Worm (Caenorhabditis elegans) whole organism, young adult: ENCODE data around the gene cyn-10.

ENCODE experiments used
- B0019.2 ChIP-seq: fragments of 200-800 bp; sonication (Bioruptor generic); conservative IDR thresholded peaks from 2 replicates; pipeline ENCODE4 v1.3.6; 2022; ENCODE audit warnings: missing genetic modification reagents, missing genetic modification characterization, missing compliant biosample characterization
- B0261.1 ChIP-seq: sonication (generic microtip); optimal IDR thresholded peaks from 2 replicates; lab custom pipeline; 2016; ENCODE audit warnings: mild to moderate bottlenecking, missing genetic modification characterization, moderate library complexity, missing compliant biosample characterization
- C06A6.2 ChIP-seq: fragments of 200-800 bp; sonication (Bioruptor generic); conservative IDR thresholded peaks from 2 replicates; pipeline ENCODE4 v1.3.6; 2022; ENCODE audit warnings: missing genetic modification characterization, missing compliant biosample characterization
- D2030.7 ChIP-seq: fragments of 200-800 bp; sonication (Bioruptor generic); IDR thresholded peaks from 2 replicates; pipeline ENCODE4 v1.3.6; 2022; ENCODE audit warnings: missing genetic modification reagents, missing genetic modification characterization, missing compliant biosample characterization
- F39B2.1 ChIP-seq: fragments of 200-800 bp; sonication (Bioruptor generic); IDR thresholded peaks from 2 replicates; pipeline ENCODE4 v1.3.6; 2022; ENCODE audit warnings: missing genetic modification reagents, missing genetic modification characterization, missing compliant biosample characterization
- F55B11.4 ChIP-seq: sonication (generic microtip); optimal IDR thresholded peaks from 2 replicates; lab custom pipeline; 2016; ENCODE audit warnings: missing compliant biosample characterization, missing genetic modification characterization, borderline replicate concordance; ENCODE audit not compliant: insufficient read depth
- F57C9.4 ChIP-seq: sonication (generic microtip); optimal IDR thresholded peaks from 2 replicates; lab custom pipeline; 2017; ENCODE audit warnings: mild to moderate bottlenecking, missing genetic modification characterization, missing compliant biosample characterization
- T07F8.4 ChIP-seq: sonication (generic microtip); optimal IDR thresholded peaks from 2 replicates; lab custom pipeline; 2016; ENCODE audit warnings: mild to moderate bottlenecking, missing genetic modification characterization, moderate library complexity, missing compliant biosample characterization
- Y56A3A.18 ChIP-seq: fragments of 200-800 bp; sonication (Bioruptor generic); IDR thresholded peaks from 2 replicates; pipeline ENCODE4 v1.3.6; 2022; ENCODE audit warnings: missing genetic modification reagents, missing genetic modification characterization, missing compliant biosample characterization
- ZK185.1 ChIP-seq: sonication (generic microtip); optimal IDR thresholded peaks from 2 replicates; lab custom pipeline; 2016; ENCODE audit warnings: mild to moderate bottlenecking, missing genetic modification characterization, missing compliant biosample characterization; ENCODE audit not compliant: poor library complexity, severe bottlenecking
- attf-3 ChIP-seq: fragments of 200-800 bp; sonication (Bioruptor generic); conservative IDR thresholded peaks from 2 replicates; pipeline ENCODE4 v1.3.6; 2022; ENCODE audit warnings: missing genetic modification reagents, missing genetic modification characterization, missing compliant biosample characterization
- bed-2 ChIP-seq: fragments of 200-800 bp; sonication (Bioruptor generic); IDR thresholded peaks from 2 replicates; pipeline ENCODE4 v1.3.6; 2022; ENCODE audit warnings: missing genetic modification reagents, missing genetic modification characterization, missing compliant biosample characterization
- ccch-3 ChIP-seq: fragments of 200-800 bp; sonication (Bioruptor generic); optimal IDR thresholded peaks from 2 replicates; lab custom pipeline; 2018; ENCODE audit warnings: mild to moderate bottlenecking, missing genetic modification characterization, missing compliant biosample characterization
- cebp-1 ChIP-seq, 2 experiments: fragments of 200-800 bp in 1 of 2; sonication (Bioruptor generic) in 1 of 2; sonication (generic microtip) in 1 of 2; IDR thresholded peaks in 1 of 2; optimal IDR thresholded peaks in 1 of 2; 2 replicates each; pipeline versions ENCODE4 v1.3.6 to Lab custom; 2017 to 2022; ENCODE audit warnings: missing compliant biosample characterization in 2 of 2, missing genetic modification characterization in 2 of 2, mild to moderate bottlenecking in 1 of 2, missing genetic modification reagents in 1 of 2, moderate library complexity in 1 of 2
- cebp-2 ChIP-seq: fragments of 200-800 bp; sonication (Bioruptor generic); IDR thresholded peaks from 2 replicates; pipeline ENCODE4 v1.3.6; 2022; ENCODE audit warnings: missing genetic modification characterization, missing compliant biosample characterization
- ceh-58 ChIP-seq: fragments of 200-800 bp; sonication (Bioruptor generic); IDR thresholded peaks from 2 replicates; pipeline ENCODE4 v1.3.6; 2022; ENCODE audit warnings: missing genetic modification characterization, missing compliant biosample characterization
- die-1 ChIP-seq: sonication (generic microtip); optimal IDR thresholded peaks from 2 replicates; lab custom pipeline; 2016; ENCODE audit warnings: missing genotype, mild to moderate bottlenecking, missing genetic modification characterization, missing compliant biosample characterization
- dox-1 ChIP-seq: fragments of 200-800 bp; sonication (Bioruptor generic); IDR thresholded peaks from 2 replicates; pipeline ENCODE4 v1.3.6; 2022; ENCODE audit warnings: missing genetic modification reagents, missing genetic modification characterization, missing compliant biosample characterization
- efl-1 ChIP-seq: fragments of 150-350 bp; optimal IDR thresholded peaks from 2 replicates; lab custom pipeline; 2014; ENCODE audit warnings: missing biosample characterization, missing genetic modification reagents, missing genetic modification characterization
- egl-18 ChIP-seq: fragments of 200-800 bp; sonication (Bioruptor generic); IDR thresholded peaks from 2 replicates; pipeline ENCODE4 v1.3.6; 2022; ENCODE audit warnings: missing genetic modification reagents, missing genetic modification characterization, missing compliant biosample characterization
- ets-4 ChIP-seq: fragments of 200-800 bp; sonication (Bioruptor generic); optimal IDR thresholded peaks from 2 replicates; lab custom pipeline; 2018; ENCODE audit warnings: mild to moderate bottlenecking, missing genetic modification characterization, missing compliant biosample characterization
- fkh-3 ChIP-seq: sonication (generic microtip); optimal IDR thresholded peaks from 2 replicates; lab custom pipeline; 2016; ENCODE audit warnings: mild to moderate bottlenecking, missing genetic modification characterization, missing compliant biosample characterization
- gei-17 ChIP-seq: fragments of 200-800 bp; sonication (Bioruptor generic); optimal IDR thresholded peaks from 2 replicates; lab custom pipeline; 2018; ENCODE audit warnings: mild to moderate bottlenecking, missing genetic modification characterization, missing compliant biosample characterization
- hlh-26 ChIP-seq: fragments of 200-800 bp; sonication (Bioruptor generic); conservative IDR thresholded peaks from 2 replicates; pipeline ENCODE4 v1.3.6; 2022; ENCODE audit warnings: missing genetic modification reagents, missing genetic modification characterization, missing compliant biosample characterization
- let-526 ChIP-seq: fragments of 200-800 bp; sonication (Bioruptor generic); IDR thresholded peaks from 2 replicates; pipeline ENCODE4 v1.3.6; 2022; ENCODE audit warnings: missing genetic modification reagents, missing genetic modification characterization, missing compliant biosample characterization
- let-607 ChIP-seq, 2 experiments: fragments of 200-800 bp in 1 of 2; sonication (Bioruptor generic) in 1 of 2; sonication (generic microtip) in 1 of 2; optimal IDR thresholded peaks; 2 replicates each; lab custom pipeline; 2016 to 2018; ENCODE audit warnings: mild to moderate bottlenecking in 2 of 2, missing compliant biosample characterization in 2 of 2, missing genetic modification characterization in 2 of 2, moderate library complexity in 2 of 2, missing genotype in 1 of 2
- lin-40 ChIP-seq: sonication (generic microtip); optimal IDR thresholded peaks from 2 replicates; lab custom pipeline; 2016; ENCODE audit warnings: missing genetic modification characterization, mild to moderate bottlenecking, missing compliant biosample characterization, missing genotype, missing genetic modification reagents
- lir-1 ChIP-seq: fragments of 200-800 bp; sonication (Bioruptor generic); conservative IDR thresholded peaks from 2 replicates; pipeline ENCODE4 v1.3.6; 2022; ENCODE audit warnings: missing genetic modification reagents, missing genetic modification characterization, missing compliant biosample characterization
- madf-6 ChIP-seq: fragments of 200-800 bp; sonication (Bioruptor generic); IDR thresholded peaks from 2 replicates; pipeline ENCODE4 v1.3.6; 2022; ENCODE audit warnings: missing genetic modification reagents, missing genetic modification characterization, missing compliant biosample characterization
- mel-28 ChIP-seq: sonication (generic microtip); optimal IDR thresholded peaks from 2 replicates; lab custom pipeline; 2016; ENCODE audit warnings: borderline replicate concordance, mild to moderate bottlenecking, missing genetic modification characterization, missing compliant biosample characterization
- nfya-2 ChIP-seq: fragments of 200-800 bp; sonication (Bioruptor generic); IDR thresholded peaks from 2 replicates; pipeline ENCODE4 v1.3.6; 2022; ENCODE audit warnings: missing genetic modification reagents, missing genetic modification characterization, missing compliant biosample characterization
- nfyb-1 ChIP-seq: fragments of 200-800 bp; sonication (Bioruptor generic); IDR thresholded peaks from 2 replicates; pipeline ENCODE4 v1.3.6; 2022; ENCODE audit warnings: missing genetic modification reagents, missing genetic modification characterization, missing compliant biosample characterization
- pbrm-1 ChIP-seq: fragments of 200-800 bp; sonication (Bioruptor generic); IDR thresholded peaks from 2 replicates; pipeline ENCODE4 v1.3.6; 2022; ENCODE audit warnings: missing genetic modification reagents, missing genetic modification characterization, missing compliant biosample characterization
- rcor-1 ChIP-seq: fragments of 200-800 bp; sonication (Bioruptor generic); IDR thresholded peaks from 2 replicates; pipeline ENCODE4 v1.3.6; 2022; ENCODE audit warnings: missing genetic modification reagents, missing genetic modification characterization, missing compliant biosample characterization
- repo-1 ChIP-seq: sonication (generic microtip); optimal IDR thresholded peaks from 2 replicates; lab custom pipeline; 2017; ENCODE audit warnings: mild to moderate bottlenecking, missing genetic modification characterization, missing compliant biosample characterization
- rpc-1 ChIP-seq, 2 experiments: fragments of 150-350 bp in 1 of 2; sonication (generic microtip) in 1 of 2; optimal IDR thresholded peaks; 2 replicates each; lab custom pipeline; 2014 to 2018; ENCODE audit warnings: missing biosample characterization in 1 of 2, missing genetic modification characterization in 1 of 2, missing genetic modification reagents in 1 of 2, missing genotype in 1 of 2
- snpc-1.1 ChIP-seq: sonication (generic microtip); optimal IDR thresholded peaks from 2 replicates; lab custom pipeline; 2017; ENCODE audit warnings: missing genetic modification characterization, mild to moderate bottlenecking, missing compliant biosample characterization, antibody characterized with exemption, moderate library complexity, missing genotype, missing genetic modification reagents; ENCODE audit not compliant: insufficient read depth
- snpc-4 ChIP-seq, 5 experiments: fragments of 150-350 bp in 1 of 5; sonication (generic microtip) in 4 of 5; optimal IDR thresholded peaks; 2 replicates each; lab custom pipeline; 2014 to 2018; ENCODE audit warnings: missing genetic modification characterization in 5 of 5, missing biosample characterization in 3 of 5, antibody characterized with exemption in 2 of 5, mild to moderate bottlenecking in 2 of 5, missing compliant biosample characterization in 2 of 5, missing genotype in 2 of 5, moderate library complexity in 2 of 5, missing genetic modification reagents in 1 of 5
- sptf-2 ChIP-seq: fragments of 200-800 bp; sonication (Bioruptor generic); optimal IDR thresholded peaks from 2 replicates; lab custom pipeline; 2018; ENCODE audit warnings: mild to moderate bottlenecking, missing genetic modification characterization, missing compliant biosample characterization
- tbp1 ChIP-seq: fragments of 200-800 bp; sonication (Bioruptor generic); optimal IDR thresholded peaks from 2 replicates; lab custom pipeline; 2018; ENCODE audit warnings: mild to moderate bottlenecking, missing genetic modification characterization, missing compliant biosample characterization
- unc-130 ChIP-seq: sonication (generic microtip); optimal IDR thresholded peaks from 2 replicates; lab custom pipeline; 2016; ENCODE audit warnings: missing genetic modification reagents, missing genetic modification characterization, missing compliant biosample characterization
- unc-62 ChIP-seq: fragments of 150-350 bp; optimal IDR thresholded peaks from 2 replicates; lab custom pipeline; 2014; ENCODE audit warnings: missing biosample characterization, missing genetic modification reagents, missing genetic modification characterization
- zfh-2 ChIP-seq: fragments of 200-800 bp; sonication (Bioruptor generic); conservative IDR thresholded peaks from 2 replicates; pipeline ENCODE4 v1.3.6; 2022; ENCODE audit warnings: missing genetic modification reagents, missing genetic modification characterization, missing compliant biosample characterization
- ztf-18 ChIP-seq: sonication (generic microtip); optimal IDR thresholded peaks from 2 replicates; lab custom pipeline; 2016; ENCODE audit warnings: missing genotype, mild to moderate bottlenecking, missing genetic modification characterization, missing compliant biosample characterization
- ztf-25 ChIP-seq: fragments of 200-800 bp; sonication (Bioruptor generic); IDR thresholded peaks from 2 replicates; pipeline ENCODE4 v1.3.6; 2022; ENCODE audit warnings: missing genetic modification reagents, missing genetic modification characterization, missing compliant biosample characterization
- ztf-6 ChIP-seq: fragments of 200-800 bp; sonication (Bioruptor generic); IDR thresholded peaks from 2 replicates; pipeline ENCODE4 v1.3.6; 2022; ENCODE audit warnings: missing genetic modification reagents, missing genetic modification characterization, missing compliant biosample characterization

Gene cyn-10

DNA sequence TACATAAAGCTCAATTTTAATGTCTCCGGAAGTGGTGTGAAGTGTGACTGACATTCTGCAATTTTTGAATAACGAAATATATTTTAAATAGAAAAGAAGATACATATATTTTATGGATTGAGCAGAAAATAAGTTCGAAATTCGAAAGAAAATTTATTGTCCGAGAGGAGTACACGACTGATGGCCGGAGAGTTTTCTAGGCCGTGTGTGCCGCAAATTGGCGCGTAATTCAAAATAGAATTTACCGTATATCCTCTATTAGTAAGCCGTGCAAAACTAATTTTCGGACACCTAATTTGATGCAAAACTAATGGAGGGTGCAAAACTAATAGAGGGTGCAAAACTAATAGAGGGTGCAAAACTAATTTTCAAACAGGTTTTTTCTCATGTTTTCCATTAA lies at the start of gene cyn-10:
Gene cyn-10 (minus strand): TSS at position 57 of the 400 bp plus-strand sequence.
- TF ChIP-seq nfyb-1 (GFP tag; lab: Robert Waterston, UW), result peak; percentile 65; the same call in 1 of the 2 replicates
- no peak for TF ChIP-seq unc-62 (GFP tag; lab: Kevin White, UChicago)
- peak; percentile 69 for TF ChIP-seq ccch-3 (GFP tag; lab: Kevin White, UChicago)
- TF ChIP-seq ztf-6 (GFP tag; lab: Robert Waterston, UW), result no peak
- no peak for TF ChIP-seq nfya-2 (GFP tag; lab: Robert Waterston, UW)
- TF ChIP-seq bed-2, result peak; percentile 82; the same call in 1 of the 2 replicates
- TF ChIP-seq tbp1, result no peak
- no peak for TF ChIP-seq gei-17 (GFP tag; lab: Kevin White, UChicago)
- TF ChIP-seq cebp-2 (GFP tag; lab: Robert Waterston, UW), result 0 out of 2 replicates have a peak, but pooled peaks have one; percentile 21
- TF ChIP-seq egl-18 (GFP tag; lab: Robert Waterston, UW), result 0 out of 2 replicates have a peak, but pooled peaks have one; percentile 54
- TF ChIP-seq hlh-26 (GFP tag; lab: Robert Waterston, UW), result no peak
- TF ChIP-seq let-526 (GFP tag; lab: Robert Waterston, UW), result peak; percentile 86; the same call in 1 of the 2 replicates
- no peak for TF ChIP-seq repo-1
- TF ChIP-seq snpc-1.1 (tag; lab: Kevin White, UChicago), result no peak
- peak; percentile 65 for TF ChIP-seq efl-1
- TF ChIP-seq rcor-1 (GFP tag; lab: Robert Waterston, UW), result peak; percentile 72
- TF ChIP-seq F39B2.1, result 0 out of 2 replicates have a peak, but pooled peaks have one; percentile 53
- no peak for TF ChIP-seq madf-6 (GFP tag; lab: Robert Waterston, UW)
- TF ChIP-seq ztf-25 (GFP tag; lab: Robert Waterston, UW), result no peak
- TF ChIP-seq F55B11.4 (tag; lab: Kevin White, UChicago), result no peak
- peak; percentile 51; the same call in 1 of the 2 replicates for TF ChIP-seq attf-3
- peak in 1 of 2 experiments; percentile 57 for TF ChIP-seq let-607 (tag; optimal IDR thresholded peaks at IDR 0.05; lab: Kevin White, UChicago)
- no peak for TF ChIP-seq die-1 (tag; lab: Kevin White, UChicago)
- TF ChIP-seq Y56A3A.18 (GFP tag; lab: Robert Waterston, UW), result no peak
- no peak for TF ChIP-seq rpc-1 (optimal IDR thresholded peaks at IDR 0.05; lab: Kevin White, UChicago)
- no peak for TF ChIP-seq rpc-1 (tag; optimal IDR thresholded peaks at IDR 0.05; lab: Kevin White, UChicago)
- no peak for TF ChIP-seq D2030.7 (GFP tag; lab: Robert Waterston, UW)
- TF ChIP-seq lir-1, result peak; percentile 83
- peak; percentile 72; the same call in 1 of the 2 replicates for TF ChIP-seq pbrm-1 (GFP tag; lab: Robert Waterston, UW)
- TF ChIP-seq ets-4 (GFP tag; lab: Kevin White, UChicago), result no peak
- TF ChIP-seq unc-130, result peak; percentile 84
- TF ChIP-seq mel-28, result no peak
- no peak for TF ChIP-seq ztf-18 (tag; lab: Kevin White, UChicago)
- TF ChIP-seq sptf-2, result no peak
- no peak for TF ChIP-seq B0261.1
- no peak; the same call in 1 of the 2 replicates for TF ChIP-seq dox-1 (GFP tag; lab: Robert Waterston, UW)
- TF ChIP-seq T07F8.4 (tag; lab: Kevin White, UChicago), result no peak
- TF ChIP-seq ceh-58 (GFP tag; lab: Robert Waterston, UW), result no peak
- TF ChIP-seq F57C9.4, result no peak
- no peak for TF ChIP-seq zfh-2
- TF ChIP-seq ZK185.1 (tag; lab: Kevin White, UChicago), result peak; percentile 92
- peak; percentile 68; the same call in 1 of the 2 replicates for TF ChIP-seq B0019.2 (GFP tag; lab: Robert Waterston, UW)
- TF ChIP-seq C06A6.2, result no peak
- peak; percentile 53 for TF ChIP-seq lin-40 (tag; lab: Kevin White, UChicago)
- TF ChIP-seq snpc-4 (GFP tag; optimal IDR thresholded peaks at IDR 0.05; lab: Kevin White, UChicago), result no peak
- TF ChIP-seq snpc-4 (tag; optimal IDR thresholded peaks at IDR 0.05; lab: Kevin White, UChicago), result peak in 1 of 4 experiments; percentile 4
- no peak for TF ChIP-seq cebp-1 (GFP tag; IDR thresholded peaks at IDR 0.05; lab: Robert Waterston, UW)
- TF ChIP-seq cebp-1 (tag; optimal IDR thresholded peaks at IDR 0.05; lab: Kevin White, UChicago), result no peak
- no peak for TF ChIP-seq fkh-3 (tag; lab: Kevin White, UChicago)
